Fruit fly (Drosophila melanogaster) whole organism, embryonic: ENCODE data around the gene Ctns.

Source experiments
- CG12236 ChIP-seq: fragments of 200-800 bp; sonication (Bioruptor generic); optimal IDR thresholded peaks from 2 replicates; lab custom pipeline; 2016; ENCODE audit warnings: missing biosample characterization, missing genetic modification characterization
- CG7271 ChIP-seq: fragments of 200-800 bp; sonication (Bioruptor generic); optimal IDR thresholded peaks from 2 replicates; lab custom pipeline; 2018; ENCODE audit warnings: missing biosample characterization, mild to moderate bottlenecking, missing genetic modification characterization, moderate library complexity
- CG9932 ChIP-seq: fragments of 200-800 bp; sonication (Bioruptor generic); IDR thresholded peaks from 2 replicates; pipeline ENCODE4 v1.3.6; 2022; ENCODE audit warnings: missing biosample characterization, missing genetic modification characterization
- MBD-R2 ChIP-seq: fragments of 200-800 bp; sonication (Bioruptor generic); IDR thresholded peaks from 2 replicates; pipeline ENCODE4 v1.3.6; 2022; ENCODE audit warnings: missing biosample characterization, missing genetic modification characterization
- Rx ChIP-seq: fragments of 200-800 bp; sonication (Bioruptor generic); IDR thresholded peaks from 2 replicates; pipeline ENCODE4 v1.3.6; 2022; ENCODE audit warnings: missing biosample characterization, missing genetic modification characterization
- bigmax ChIP-seq: fragments of 200-800 bp; sonication (Bioruptor generic); optimal IDR thresholded peaks from 2 replicates; lab custom pipeline; 2018; ENCODE audit warnings: missing biosample characterization, mild to moderate bottlenecking, missing genetic modification characterization
- mld ChIP-seq: fragments of 200-800 bp; sonication (Bioruptor generic); IDR thresholded peaks from 3 replicates; pipeline ENCODE4 v1.3.6; 2022; ENCODE audit warnings: missing biosample characterization, missing genetic modification characterization; ENCODE audit not compliant: partially characterized antibody
- psq ChIP-seq: fragments of 200-800 bp; sonication (Bioruptor generic); optimal IDR thresholded peaks from 2 replicates; lab custom pipeline; 2017; ENCODE audit warnings: missing biosample characterization, missing genetic modification characterization

dm6 chr3R:23048690-23049118 is 10.1 kb downstream of the Ctns start:
- TF ChIP-seq CG12236 (GFP tag; lab: Kevin White, UChicago) (no peak), CG9932 (GFP tag; lab: Robert Waterston, UW) (peak; percentile 47; the same call in 1 of the 2 replicates), bigmax (GFP tag; lab: Kevin White, UChicago) (no peak), psq (GFP tag; lab: Kevin White, UChicago) (peak; percentile 21), mld (GFP tag; lab: Robert Waterston, UW) (no peak), Rx (GFP tag; lab: Robert Waterston, UW) (no peak), MBD-R2 (no peak), CG7271 (tag; lab: Kevin White, UChicago) (no peak)
